Fruit fly (Drosophila melanogaster) whole organism, embryonic: ENCODE results near the gene fiz.

Experiments used
- B-H2 ChIP-seq: fragments of 200-800 bp; sonication (Bioruptor generic); optimal IDR thresholded peaks from 2 replicates; lab custom pipeline; 2018; ENCODE audit warnings: missing biosample characterization, mild to moderate bottlenecking, missing genetic modification characterization
- BEAF-32 ChIP-seq: fragments of 200-800 bp; sonication (Bioruptor generic); optimal IDR thresholded peaks from 3 replicates; lab custom pipeline; 2017; ENCODE audit warnings: missing biosample characterization, missing genetic modification characterization, mild to moderate bottlenecking, moderate library complexity, missing genetic modification reagents
- Bgb ChIP-seq: fragments of 200-800 bp; sonication (Bioruptor generic); IDR thresholded peaks from 2 replicates; pipeline ENCODE4 v1.3.6; 2022; ENCODE audit warnings: missing biosample characterization, missing genetic modification characterization; ENCODE audit not compliant: partially characterized antibody
- CG10147 ChIP-seq: fragments of 200-800 bp; sonication (Bioruptor generic); optimal IDR thresholded peaks from 2 replicates; lab custom pipeline; 2019; ENCODE audit warnings: missing biosample characterization, mild to moderate bottlenecking, missing genetic modification characterization, moderate library complexity
- CG11456 ChIP-seq: fragments of 200-800 bp; sonication (Bioruptor generic); IDR thresholded peaks from 3 replicates; pipeline ENCODE4 v1.3.6; 2022; ENCODE audit warnings: missing biosample characterization, missing genetic modification characterization
- CG12659 ChIP-seq: fragments of 200-800 bp; sonication (Bioruptor generic); optimal IDR thresholded peaks from 3 replicates; lab custom pipeline; 2017; ENCODE audit warnings: mild to moderate bottlenecking, missing biosample characterization, missing genetic modification reagents, missing genetic modification characterization
- CG13287 ChIP-seq: fragments of 200-800 bp; sonication (Bioruptor generic); IDR thresholded peaks from 2 replicates; pipeline ENCODE4 v1.3.6; 2022; ENCODE audit warnings: missing biosample characterization, missing genetic modification characterization; ENCODE audit not compliant: partially characterized antibody
- CG13894 ChIP-seq: fragments of 200-800 bp; sonication (Bioruptor generic); optimal IDR thresholded peaks from 3 replicates; lab custom pipeline; 2018; ENCODE audit warnings: missing biosample characterization, mild to moderate bottlenecking, missing genetic modification characterization, moderate library complexity
- CG15696 ChIP-seq: fragments of 200-800 bp; sonication (Bioruptor generic); optimal IDR thresholded peaks from 2 replicates; lab custom pipeline; 2019; ENCODE audit warnings: missing biosample characterization, mild to moderate bottlenecking, missing genetic modification characterization, moderate library complexity
- CG17361 ChIP-seq: fragments of 200-800 bp; sonication (Bioruptor generic); IDR thresholded peaks from 3 replicates; pipeline ENCODE4 v1.3.6; 2022; ENCODE audit warnings: missing biosample characterization, missing genetic modification characterization
- CG18262 ChIP-seq: fragments of 200-800 bp; optimal IDR thresholded peaks from 3 replicates; lab custom pipeline; 2019; ENCODE audit warnings: missing biosample characterization, mild to moderate bottlenecking, missing genetic modification characterization, moderate library complexity
- CG2199 ChIP-seq: fragments of 200-800 bp; sonication (Bioruptor generic); IDR thresholded peaks from 3 replicates; pipeline ENCODE4 v1.3.6; 2022; ENCODE audit warnings: missing biosample characterization, missing genetic modification characterization
- CG2712 ChIP-seq: fragments of 200-800 bp; optimal IDR thresholded peaks from 3 replicates; lab custom pipeline; 2019; ENCODE audit warnings: missing biosample characterization, mild to moderate bottlenecking, missing genetic modification characterization, moderate library complexity
- CG31441 ChIP-seq: fragments of 200-800 bp; sonication (Bioruptor generic); IDR thresholded peaks from 2 replicates; pipeline ENCODE4 v1.3.6; 2022; ENCODE audit warnings: missing biosample characterization, missing genetic modification characterization
- CG3847 ChIP-seq: fragments of 200-800 bp; sonication (Bioruptor generic); IDR thresholded peaks from 2 replicates; pipeline ENCODE4 v1.3.6; 2022; ENCODE audit warnings: missing biosample characterization, missing genetic modification characterization
- CG4424 ChIP-seq: fragments of 200-800 bp; sonication (Bioruptor generic); optimal IDR thresholded peaks from 3 replicates; lab custom pipeline; 2016; ENCODE audit warnings: missing biosample characterization, missing genetic modification characterization
- CG8290 ChIP-seq, 3 experiments: fragments of 200-800 bp; sonication (Bioruptor generic); optimal IDR thresholded peaks; 2 replicates each; lab custom pipeline; 2016 to 2019; ENCODE audit warnings: missing biosample characterization in 3 of 3, missing genetic modification characterization in 3 of 3, mild to moderate bottlenecking in 2 of 3, moderate library complexity in 1 of 3
- CG9876 ChIP-seq: fragments of 200-800 bp; sonication (Bioruptor generic); optimal IDR thresholded peaks from 2 replicates; lab custom pipeline; 2016; ENCODE audit warnings: missing biosample characterization, missing genetic modification characterization
- CTCF ChIP-seq: fragments of 200-800 bp; sonication (Bioruptor generic); optimal IDR thresholded peaks from 2 replicates; lab custom pipeline; 2017; ENCODE audit warnings: missing biosample characterization, mild to moderate bottlenecking, missing genetic modification characterization, moderate library complexity
- D19A ChIP-seq: fragments of 200-800 bp; optimal IDR thresholded peaks from 3 replicates; lab custom pipeline; 2019; ENCODE audit warnings: missing biosample characterization, mild to moderate bottlenecking, missing genetic modification characterization, moderate library complexity
- Hsf ChIP-seq: fragments of 200-800 bp; sonication (Bioruptor generic); optimal IDR thresholded peaks from 3 replicates; lab custom pipeline; 2016; ENCODE audit warnings: missing biosample characterization, missing genetic modification characterization
- Max ChIP-seq: fragments of 200-800 bp; sonication (Bioruptor generic); optimal IDR thresholded peaks from 2 replicates; lab custom pipeline; 2016; ENCODE audit warnings: missing biosample characterization, mild to moderate bottlenecking, missing genetic modification characterization
- Med ChIP-seq: fragments of 200-800 bp; sonication (Bioruptor generic); peaks from one replicate; lab custom pipeline; 2016; ENCODE audit warnings: missing biosample characterization, missing genetic modification characterization, mild to moderate bottlenecking, inconsistent platforms, moderate library complexity
- NFAT ChIP-seq: fragments of 200-800 bp; sonication (Bioruptor generic); IDR thresholded peaks from 2 replicates; pipeline ENCODE4 v1.3.6; 2022; ENCODE audit warnings: missing biosample characterization, missing genetic modification characterization
- Nf-YC ChIP-seq: fragments of 200-800 bp; optimal IDR thresholded peaks from 3 replicates; lab custom pipeline; 2019; ENCODE audit warnings: missing biosample characterization, mild to moderate bottlenecking, missing genetic modification characterization, moderate library complexity
- Optix ChIP-seq: fragments of 200-800 bp; sonication (Bioruptor generic); IDR thresholded peaks from 3 replicates; pipeline ENCODE4 v1.3.6; 2022; ENCODE audit warnings: missing biosample characterization, missing genetic modification characterization
- Pdp1 ChIP-seq, 2 experiments: fragments of 200-800 bp; sonication (Bioruptor generic); optimal IDR thresholded peaks; 3 replicates each; lab custom pipeline; 2016; ENCODE audit warnings: missing biosample characterization in 2 of 2, missing genetic modification characterization in 2 of 2, mild to moderate bottlenecking in 1 of 2, moderate library complexity in 1 of 2
- Rfx ChIP-seq: fragments of 200-800 bp; sonication (Bioruptor generic); IDR thresholded peaks from 2 replicates; pipeline ENCODE4 v1.3.6; 2022; ENCODE audit warnings: missing biosample characterization, missing genetic modification characterization
- Spps ChIP-seq: fragments of 200-800 bp; sonication (Bioruptor generic); optimal IDR thresholded peaks from 2 replicates; lab custom pipeline; 2018; ENCODE audit warnings: missing biosample characterization, mild to moderate bottlenecking, missing genetic modification characterization
- TFAM ChIP-seq: fragments of 200-800 bp; sonication (Bioruptor generic); optimal IDR thresholded peaks from 2 replicates; lab custom pipeline; 2017; ENCODE audit warnings: missing biosample characterization, missing genetic modification characterization, inconsistent platforms
- Xbp1 ChIP-seq: fragments of 200-800 bp; sonication (Bioruptor generic); optimal IDR thresholded peaks from 3 replicates; lab custom pipeline; 2016; ENCODE audit warnings: missing biosample characterization, mild to moderate bottlenecking, missing genetic modification characterization
- amos ChIP-seq: fragments of 200-800 bp; sonication (Bioruptor generic); IDR thresholded peaks from 2 replicates; pipeline ENCODE4 v1.3.6; 2022; ENCODE audit warnings: missing biosample characterization, missing genetic modification characterization; ENCODE audit not compliant: partially characterized antibody
- ci ChIP-seq: fragments of 200-800 bp; sonication (Bioruptor generic); IDR thresholded peaks from 3 replicates; pipeline ENCODE4 v1.3.6; 2022; ENCODE audit warnings: missing biosample characterization, missing genetic modification characterization
- dpn ChIP-seq, 2 experiments: fragments of 200-800 bp; sonication (Bioruptor generic); optimal IDR thresholded peaks; 3 replicates each; lab custom pipeline; 2016; ENCODE audit warnings: missing biosample characterization in 2 of 2, missing genetic modification characterization in 2 of 2
- eve ChIP-seq, 2 experiments: fragments of >200 bp; optimal IDR thresholded peaks; 2 replicates each; lab custom pipeline; 2017; ENCODE audit warnings: missing biosample characterization in 2 of 2, missing genetic modification characterization in 2 of 2
- grau ChIP-seq: fragments of 200-800 bp; optimal IDR thresholded peaks from 3 replicates; lab custom pipeline; 2019; ENCODE audit warnings: missing biosample characterization, mild to moderate bottlenecking, missing genetic modification characterization, moderate library complexity
- gsb-n ChIP-seq: fragments of 200-800 bp; sonication (Bioruptor generic); optimal IDR thresholded peaks from 3 replicates; lab custom pipeline; 2018; ENCODE audit warnings: missing biosample characterization, mild to moderate bottlenecking, missing genetic modification characterization
- insv ChIP-seq, 2 experiments: fragments of 200-800 bp; sonication (Bioruptor generic); optimal IDR thresholded peaks; 3 replicates each; lab custom pipeline; 2016 to 2018; ENCODE audit warnings: missing biosample characterization in 2 of 2, missing genetic modification characterization in 2 of 2
- nmo ChIP-seq: fragments of 200-800 bp; sonication (Bioruptor generic); optimal IDR thresholded peaks from 2 replicates; lab custom pipeline; 2018; ENCODE audit warnings: missing biosample characterization, mild to moderate bottlenecking, missing genetic modification characterization, moderate library complexity
- pan ChIP-seq, 4 experiments: fragments of >200 bp in 3 of 4; fragments of 200-800 bp in 1 of 4; sonication (Bioruptor generic) in 1 of 4; optimal IDR thresholded peaks in 3 of 4; IDR thresholded peaks in 1 of 4; 2 replicates each; pipeline versions ENCODE4 v1.3.6 to Lab custom; 2017 to 2022; ENCODE audit warnings: missing biosample characterization in 2 of 4, missing genetic modification characterization in 2 of 4, mixed read lengths in 1 of 4
- phol ChIP-seq: fragments of 200-800 bp; sonication (Bioruptor generic); optimal IDR thresholded peaks from 3 replicates; lab custom pipeline; 2018; ENCODE audit warnings: missing biosample characterization, mild to moderate bottlenecking, missing genetic modification characterization, moderate library complexity
- pita ChIP-seq: fragments of 200-800 bp; sonication (Bioruptor generic); optimal IDR thresholded peaks from 2 replicates; lab custom pipeline; 2017; ENCODE audit warnings: missing biosample characterization, mild to moderate bottlenecking, missing genetic modification characterization
- prd ChIP-seq, 3 experiments: fragments of >200 bp in 2 of 3; fragments of 200-800 bp in 1 of 3; sonication (Bioruptor generic) in 1 of 3; optimal IDR thresholded peaks in 2 of 3; IDR thresholded peaks in 1 of 3; 2 replicates in 2 of 3; 3 replicates in 1 of 3; pipeline versions ENCODE4 v1.3.6 to Lab custom; 2017 to 2022; ENCODE audit warnings: missing biosample characterization in 1 of 3, missing genetic modification characterization in 1 of 3
- sens ChIP-seq: fragments of 200-800 bp; sonication (Bioruptor generic); peaks from one replicate; lab custom pipeline; 2016; ENCODE audit warnings: missing biosample characterization, missing genetic modification characterization
- sug ChIP-seq: fragments of 200-800 bp; optimal IDR thresholded peaks from 2 replicates; lab custom pipeline; 2019; ENCODE audit warnings: missing biosample characterization, mild to moderate bottlenecking, missing genetic modification characterization, moderate library complexity
- vvl ChIP-seq: fragments of 200-800 bp; sonication (Bioruptor generic); IDR thresholded peaks from 2 replicates; pipeline ENCODE4 v1.3.6; 2022; ENCODE audit warnings: missing biosample characterization, missing genetic modification characterization
- z ChIP-seq: fragments of 200-800 bp; sonication (Bioruptor generic); IDR thresholded peaks from 3 replicates; pipeline ENCODE4 v1.3.6; 2022; ENCODE audit warnings: missing biosample characterization, missing genetic modification characterization
- zen ChIP-seq: fragments of 200-800 bp; sonication (Bioruptor generic); optimal IDR thresholded peaks from 3 replicates; lab custom pipeline; 2018; ENCODE audit warnings: missing biosample characterization, mild to moderate bottlenecking, missing genetic modification characterization, moderate library complexity
- zfh2 ChIP-seq: fragments of 200-800 bp; sonication (Bioruptor generic); optimal IDR thresholded peaks from 2 replicates; lab custom pipeline; 2016; ENCODE audit warnings: missing biosample characterization, missing genetic modification characterization

Gene fiz

DNA sequence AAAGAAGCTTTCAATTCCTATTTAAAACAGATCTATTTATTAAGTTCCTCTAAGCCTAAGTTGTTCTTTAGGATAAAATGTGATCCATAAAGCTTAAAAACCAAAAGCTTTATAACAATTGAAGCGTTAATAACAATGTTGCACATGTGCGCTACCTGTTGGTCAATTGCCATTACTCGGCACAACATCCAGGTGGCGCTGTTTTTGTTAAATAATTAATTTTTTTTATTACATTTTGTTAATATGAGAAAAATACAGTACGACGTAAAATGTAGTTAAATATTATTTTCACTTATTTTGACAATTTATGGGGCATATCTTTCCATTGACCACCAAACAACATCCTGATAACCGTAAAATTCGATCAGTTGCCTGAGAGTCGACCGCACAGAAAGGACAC is 44.4 kb upstream of the fiz start (continued):
- peak; percentile 40 for TF ChIP-seq grau (tag; lab: Kevin White, UChicago)
- TF ChIP-seq CG2199 (GFP tag; lab: Robert Waterston, UW): 0 out of 3 replicates have a peak, but pooled peaks have one; percentile 43
- no peak for TF ChIP-seq CG10147 (GFP tag; lab: Kevin White, UChicago)
- no peak for TF ChIP-seq CG9876
- TF ChIP-seq gsb-n (tag; lab: Kevin White, UChicago): peak; percentile 15
- peak; percentile 40 for TF ChIP-seq pita (GFP tag; lab: Kevin White, UChicago)
- TF ChIP-seq Optix: no peak
- peak; percentile 20 for TF ChIP-seq CG18262 (tag; lab: Kevin White, UChicago)
- no peak for TF ChIP-seq CG31441
- TF ChIP-seq NFAT (GFP tag; lab: Robert Waterston, UW): no peak
- TF ChIP-seq zen (tag; lab: Kevin White, UChicago): peak; percentile 41
- peak; percentile 3 for TF ChIP-seq BEAF-32 (GFP tag; lab: Kevin White, UChicago)
- TF ChIP-seq Max (GFP tag; lab: Kevin White, UChicago): no peak
- TF ChIP-seq CG13287 (GFP tag; lab: Robert Waterston, UW): peak; percentile 9; the same call in 1 of the 2 replicates
- no peak for TF ChIP-seq eve (GFP tag; optimal IDR thresholded peaks at IDR 0.05; lab: Kevin White, UChicago)
- peak; percentile 34 for TF ChIP-seq CG2712
- peak; percentile 66 for TF ChIP-seq Rfx (GFP tag; lab: Robert Waterston, UW)
- TF ChIP-seq sens (GFP tag; lab: Kevin White, UChicago): peak; percentile 13
- TF ChIP-seq CG8290 (GFP tag; optimal IDR thresholded peaks at IDR 0.05; lab: Kevin White, UChicago): peak; percentile 36
- TF ChIP-seq CG8290 (tag; optimal IDR thresholded peaks at IDR 0.05; lab: Kevin White, UChicago): peak; percentile 22 to 38
- TF ChIP-seq Pdp1 (GFP tag; optimal IDR thresholded peaks at IDR 0.05; lab: Kevin White, UChicago): peak in 1 of 2 experiments; percentile 20
- peak; percentile 68 for TF ChIP-seq Bgb
- TF ChIP-seq CG12659: peak; percentile 20
- peak; percentile 11 for TF ChIP-seq B-H2 (GFP tag; lab: Kevin White, UChicago)
- no peak for TF ChIP-seq D19A (tag; lab: Kevin White, UChicago)
- TF ChIP-seq insv (GFP tag; optimal IDR thresholded peaks at IDR 0.05; lab: Kevin White, UChicago): peak in 1 of 2 experiments; percentile 6
- TF ChIP-seq CG17361 (GFP tag; lab: Robert Waterston, UW): peak; percentile 43; the same call in 1 of the 3 replicates
- peak; percentile 9 for TF ChIP-seq CG4424 (GFP tag; lab: Kevin White, UChicago)
- TF ChIP-seq zfh2 (GFP tag; lab: Kevin White, UChicago): no peak
- peak; percentile 4 for TF ChIP-seq sug (tag; lab: Kevin White, UChicago)
- peak in 1 of 2 experiments; percentile 19 for TF ChIP-seq dpn (GFP tag; optimal IDR thresholded peaks at IDR 0.05; lab: Kevin White, UChicago)
- TF ChIP-seq Med (GFP tag; lab: Kevin White, UChicago): peak; percentile 63
- TF ChIP-seq ci (GFP tag; lab: Robert Waterston, UW): peak; percentile 50; the same call in 2 of the 3 replicates
- no peak for TF ChIP-seq Nf-YC (tag; lab: Kevin White, UChicago)
- TF ChIP-seq nmo (GFP tag; lab: Kevin White, UChicago): peak; percentile 37
- TF ChIP-seq amos (GFP tag; lab: Robert Waterston, UW): peak; percentile 40
- no peak for TF ChIP-seq prd (optimal IDR thresholded peaks at IDR 0.05; lab: Kevin White, UChicago)
- peak; percentile 18; the same call in 1 of the 3 replicates for TF ChIP-seq prd (GFP tag; IDR thresholded peaks at IDR 0.05; lab: Robert Waterston, UW)
- TF ChIP-seq CG3847 (GFP tag; lab: Robert Waterston, UW): peak; percentile 40; the same call in 1 of the 2 replicates
- TF ChIP-seq CG13894 (tag; lab: Kevin White, UChicago): peak; percentile 8
- no peak for TF ChIP-seq pan (optimal IDR thresholded peaks at IDR 0.05; lab: Kevin White, UChicago)
- peak in 1 of 2 experiments; percentile 7 for TF ChIP-seq pan (GFP tag; optimal IDR thresholded peaks at IDR 0.05 in 1 of 2, IDR thresholded peaks at IDR 0.05 in 1 of 2)
- no peak for TF ChIP-seq z (GFP tag; lab: Robert Waterston, UW)
- peak; percentile 13 for TF ChIP-seq phol (tag; lab: Kevin White, UChicago)
- TF ChIP-seq Hsf: peak; percentile 26
- TF ChIP-seq Spps (tag; lab: Kevin White, UChicago): no peak
- TF ChIP-seq TFAM (GFP tag; lab: Kevin White, UChicago): no peak
- TF ChIP-seq vvl: peak; percentile 41; the same call in 1 of the 2 replicates
- peak; percentile 98 for TF ChIP-seq CTCF (GFP tag; lab: Kevin White, UChicago)
- peak; percentile 70; the same call in 1 of the 3 replicates for TF ChIP-seq CG11456 (GFP tag; lab: Robert Waterston, UW)
- peak; percentile 47 for TF ChIP-seq CG15696 (tag; lab: Kevin White, UChicago)
- TF ChIP-seq Xbp1: peak; percentile 53
